Fruit fly (Drosophila melanogaster) whole organism, embryonic: ENCODE data around the gene CG18428.
A peak's percentile ranks its signal among the peaks of the same experiment; 100 is the strongest.

ENCODE experiments used
- BEAF-32 ChIP-seq: fragments of 200-800 bp; sonication (Bioruptor generic); optimal IDR thresholded peaks from 3 replicates; lab custom pipeline; 2017; ENCODE audit warnings: missing biosample characterization, missing genetic modification characterization, mild to moderate bottlenecking, moderate library complexity, missing genetic modification reagents
- Bgb ChIP-seq: fragments of 200-800 bp; sonication (Bioruptor generic); IDR thresholded peaks from 2 replicates; pipeline ENCODE4 v1.3.6; 2022; ENCODE audit warnings: missing biosample characterization, missing genetic modification characterization; ENCODE audit not compliant: partially characterized antibody
- CG10267 ChIP-seq: fragments of 200-800 bp; sonication (Bioruptor generic); optimal IDR thresholded peaks from 2 replicates; lab custom pipeline; 2018; ENCODE audit warnings: missing biosample characterization, mild to moderate bottlenecking, missing genetic modification characterization, moderate library complexity
- CG12299 ChIP-seq: fragments of 200-800 bp; sonication (Bioruptor generic); optimal IDR thresholded peaks from 2 replicates; lab custom pipeline; 2018; ENCODE audit warnings: missing biosample characterization, mild to moderate bottlenecking, missing genetic modification characterization
- CG14710 ChIP-seq: fragments of 200-800 bp; sonication (Bioruptor generic); optimal IDR thresholded peaks from 3 replicates; lab custom pipeline; 2019; ENCODE audit warnings: missing biosample characterization, mild to moderate bottlenecking, missing genetic modification characterization, moderate library complexity
- CG15479 ChIP-seq: fragments of 200-800 bp; sonication (Bioruptor generic); optimal IDR thresholded peaks from 3 replicates; lab custom pipeline; 2019; ENCODE audit warnings: missing biosample characterization, mild to moderate bottlenecking, missing genetic modification characterization, moderate library complexity
- CG17186 ChIP-seq: fragments of 200-800 bp; sonication (Bioruptor generic); optimal IDR thresholded peaks from 3 replicates; lab custom pipeline; 2017; ENCODE audit warnings: missing biosample characterization, missing genetic modification reagents, missing genetic modification characterization
- CG17385 ChIP-seq: fragments of 200-800 bp; sonication (Bioruptor generic); optimal IDR thresholded peaks from 3 replicates; lab custom pipeline; 2018; ENCODE audit warnings: missing biosample characterization, mild to moderate bottlenecking, missing genetic modification characterization
- CG31365 ChIP-seq: fragments of 200-800 bp; sonication (Bioruptor generic); optimal IDR thresholded peaks from 2 replicates; lab custom pipeline; 2018; ENCODE audit warnings: missing biosample characterization, mild to moderate bottlenecking, missing genetic modification characterization
- CG31441 ChIP-seq: fragments of 200-800 bp; sonication (Bioruptor generic); IDR thresholded peaks from 2 replicates; pipeline ENCODE4 v1.3.6; 2022; ENCODE audit warnings: missing biosample characterization, missing genetic modification characterization
- CG3163 ChIP-seq: fragments of 200-800 bp; sonication (Bioruptor generic); optimal IDR thresholded peaks from 3 replicates; lab custom pipeline; 2016; ENCODE audit warnings: missing biosample characterization, missing genetic modification characterization
- CG34376 ChIP-seq: fragments of 200-800 bp; sonication (Bioruptor generic); optimal IDR thresholded peaks from 2 replicates; lab custom pipeline; 2018; ENCODE audit warnings: missing biosample characterization, mild to moderate bottlenecking, missing genetic modification characterization
- CG34422 ChIP-seq: fragments of 200-800 bp; sonication (Bioruptor generic); IDR thresholded peaks from 3 replicates; pipeline ENCODE4 v1.3.6; 2022; ENCODE audit warnings: missing biosample characterization, missing genetic modification characterization
- CG3995 ChIP-seq: fragments of 200-800 bp; sonication (Bioruptor generic); optimal IDR thresholded peaks from 3 replicates; lab custom pipeline; 2016; ENCODE audit warnings: missing biosample characterization, missing genetic modification characterization
- CG6175 ChIP-seq: fragments of 200-800 bp; sonication (Bioruptor generic); IDR thresholded peaks from 3 replicates; pipeline ENCODE4 v1.3.6; 2022; ENCODE audit warnings: missing biosample characterization, missing genetic modification characterization
- CG6683 ChIP-seq: fragments of 200-800 bp; sonication (Bioruptor generic); optimal IDR thresholded peaks from 2 replicates; lab custom pipeline; 2017; ENCODE audit warnings: missing biosample characterization, mild to moderate bottlenecking, missing genetic modification characterization, missing genetic modification reagents
- CG6765 ChIP-seq: fragments of 200-800 bp; sonication (Bioruptor generic); optimal IDR thresholded peaks from 3 replicates; lab custom pipeline; 2017; ENCODE audit warnings: missing biosample characterization, mild to moderate bottlenecking, missing genetic modification characterization
- CG6791 ChIP-seq: fragments of 200-800 bp; sonication (Bioruptor generic); IDR thresholded peaks from 3 replicates; pipeline ENCODE4 v1.3.6; 2022; ENCODE audit warnings: missing biosample characterization, missing genetic modification characterization; ENCODE audit not compliant: partially characterized antibody
- CG6813 ChIP-seq: fragments of 200-800 bp; sonication (Bioruptor generic); optimal IDR thresholded peaks from 2 replicates; lab custom pipeline; 2017; ENCODE audit warnings: missing biosample characterization, missing genetic modification characterization, mild to moderate bottlenecking, moderate library complexity, missing genetic modification reagents
- CG7745 ChIP-seq: fragments of 200-800 bp; sonication (Bioruptor generic); optimal IDR thresholded peaks from 2 replicates; lab custom pipeline; 2018; ENCODE audit warnings: missing biosample characterization, mild to moderate bottlenecking, missing genetic modification characterization, moderate library complexity
- CG8281 ChIP-seq: fragments of 200-800 bp; sonication (Bioruptor generic); optimal IDR thresholded peaks from 2 replicates; lab custom pipeline; 2018; ENCODE audit warnings: missing biosample characterization, mild to moderate bottlenecking, missing genetic modification characterization, moderate library complexity
- CG9727 ChIP-seq: fragments of 200-800 bp; sonication (Bioruptor generic); optimal IDR thresholded peaks from 3 replicates; lab custom pipeline; 2017; ENCODE audit warnings: missing biosample characterization, mild to moderate bottlenecking, missing genetic modification characterization
- CkIIα-i1 ChIP-seq: fragments of 200-800 bp; sonication (Bioruptor generic); IDR thresholded peaks from 2 replicates; pipeline ENCODE4 v1.3.6; 2022; ENCODE audit warnings: missing biosample characterization, missing genetic modification characterization
- Dbx ChIP-seq: fragments of 200-800 bp; sonication (Bioruptor generic); IDR thresholded peaks from 3 replicates; pipeline ENCODE4 v1.3.6; 2022; ENCODE audit warnings: missing biosample characterization, missing genetic modification characterization
- Ets65A ChIP-seq: fragments of 200-800 bp; sonication (Bioruptor generic); peaks from one replicate; lab custom pipeline; 2016; ENCODE audit warnings: missing biosample characterization, missing genetic modification characterization
- Gsc ChIP-seq: fragments of 200-800 bp; sonication (Bioruptor generic); IDR thresholded peaks from 2 replicates; pipeline ENCODE4 v1.3.6; 2022; ENCODE audit warnings: missing biosample characterization, missing genetic modification characterization
- HmgZ ChIP-seq: fragments of 200-800 bp; sonication (Bioruptor generic); optimal IDR thresholded peaks from 2 replicates; lab custom pipeline; 2018; ENCODE audit warnings: missing biosample characterization, mild to moderate bottlenecking, missing genetic modification characterization
- Hr39 ChIP-seq: fragments of >200 bp; optimal IDR thresholded peaks from 2 replicates; lab custom pipeline; 2017
- Mrtf ChIP-seq: fragments of 200-800 bp; sonication (Bioruptor generic); IDR thresholded peaks from 3 replicates; pipeline ENCODE4 v1.3.6; 2022; ENCODE audit warnings: missing biosample characterization, missing genetic modification characterization
- Ptx1 ChIP-seq: fragments of 200-800 bp; sonication (Bioruptor generic); IDR thresholded peaks from 2 replicates; pipeline ENCODE4 v1.3.6; 2022; ENCODE audit warnings: missing biosample characterization, missing genetic modification characterization
- bbx ChIP-seq: fragments of 200-800 bp; sonication (Bioruptor generic); IDR thresholded peaks from 2 replicates; pipeline ENCODE4 v1.3.6; 2022; ENCODE audit warnings: missing biosample characterization, missing genetic modification characterization; ENCODE audit not compliant: partially characterized antibody
- bigmax ChIP-seq: fragments of 200-800 bp; sonication (Bioruptor generic); optimal IDR thresholded peaks from 2 replicates; lab custom pipeline; 2018; ENCODE audit warnings: missing biosample characterization, mild to moderate bottlenecking, missing genetic modification characterization
- bsh ChIP-seq, 2 experiments: fragments of 200-800 bp; sonication (Bioruptor generic); optimal IDR thresholded peaks; 2 replicates each; lab custom pipeline; 2017 to 2018; ENCODE audit warnings: mild to moderate bottlenecking in 2 of 2, missing biosample characterization in 2 of 2, missing genetic modification characterization in 2 of 2, moderate library complexity in 1 of 2
- exex ChIP-seq: fragments of 200-800 bp; sonication (Bioruptor generic); optimal IDR thresholded peaks from 4 replicates; lab custom pipeline; 2018; ENCODE audit warnings: missing biosample characterization, mild to moderate bottlenecking, missing genetic modification characterization, moderate library complexity
- fd102C ChIP-seq: fragments of 200-800 bp; sonication (Bioruptor generic); optimal IDR thresholded peaks from 2 replicates; lab custom pipeline; 2018; ENCODE audit warnings: missing biosample characterization, mild to moderate bottlenecking, missing genetic modification characterization, moderate library complexity
- fd64A ChIP-seq: fragments of 200-800 bp; sonication (Bioruptor generic); optimal IDR thresholded peaks from 3 replicates; lab custom pipeline; 2018; ENCODE audit warnings: missing biosample characterization, mild to moderate bottlenecking, missing genetic modification characterization
- fu2 ChIP-seq: fragments of 200-800 bp; sonication (Bioruptor generic); optimal IDR thresholded peaks from 2 replicates; lab custom pipeline; 2016; ENCODE audit warnings: missing biosample characterization, missing genetic modification characterization
- gce ChIP-seq: fragments of 200-800 bp; sonication (Bioruptor generic); IDR thresholded peaks from 3 replicates; pipeline ENCODE4 v1.3.6; 2022; ENCODE audit warnings: missing biosample characterization, missing genetic modification characterization
- grn ChIP-seq: fragments of 200-800 bp; sonication (Bioruptor generic); optimal IDR thresholded peaks from 3 replicates; lab custom pipeline; 2017; ENCODE audit warnings: missing biosample characterization, missing genetic modification characterization
- gro ChIP-seq: fragments of 200-800 bp; sonication (Bioruptor generic); optimal IDR thresholded peaks from 2 replicates; lab custom pipeline; 2016; ENCODE audit warnings: missing biosample characterization, missing genetic modification characterization
- klu ChIP-seq: fragments of 200-800 bp; sonication (Bioruptor generic); IDR thresholded peaks from 2 replicates; pipeline ENCODE4 v1.3.6; 2022; ENCODE audit warnings: missing biosample characterization, missing genetic modification characterization
- lab ChIP-seq: fragments of 200-800 bp; sonication (Bioruptor generic); optimal IDR thresholded peaks from 3 replicates; lab custom pipeline; 2017; ENCODE audit warnings: missing biosample characterization, missing genetic modification characterization, mild to moderate bottlenecking, moderate library complexity, missing genetic modification reagents
- mirr ChIP-seq: fragments of 200-800 bp; sonication (Bioruptor generic); optimal IDR thresholded peaks from 3 replicates; lab custom pipeline; 2018; ENCODE audit warnings: missing biosample characterization, mild to moderate bottlenecking, missing genetic modification characterization
- pfk ChIP-seq: fragments of 200-800 bp; sonication (Bioruptor generic); optimal IDR thresholded peaks from 2 replicates; lab custom pipeline; 2018; ENCODE audit warnings: missing biosample characterization, mild to moderate bottlenecking, missing genetic modification characterization, moderate library complexity
- pros ChIP-seq: fragments of 200-800 bp; sonication (Bioruptor generic); optimal IDR thresholded peaks from 3 replicates; lab custom pipeline; 2019; ENCODE audit warnings: missing biosample characterization, mild to moderate bottlenecking, missing genetic modification characterization, moderate library complexity
- sc ChIP-seq, 3 experiments: fragments of >200 bp in 2 of 3; fragments of 200-800 bp in 1 of 3; sonication (Bioruptor generic) in 1 of 3; optimal IDR thresholded peaks; 2 replicates in 2 of 3; 3 replicates in 1 of 3; lab custom pipeline; 2017; ENCODE audit warnings: mild to moderate bottlenecking in 1 of 3, missing biosample characterization in 1 of 3, missing genetic modification characterization in 1 of 3, missing genetic modification reagents in 1 of 3
- sd ChIP-seq: fragments of 200-800 bp; sonication (Bioruptor generic); optimal IDR thresholded peaks from 3 replicates; lab custom pipeline; 2018; ENCODE audit warnings: missing biosample characterization, mild to moderate bottlenecking, missing genetic modification characterization, moderate library complexity
- sug ChIP-seq: fragments of 200-800 bp; optimal IDR thresholded peaks from 2 replicates; lab custom pipeline; 2019; ENCODE audit warnings: missing biosample characterization, mild to moderate bottlenecking, missing genetic modification characterization, moderate library complexity
- unc-4 ChIP-seq: fragments of 200-800 bp; sonication (Bioruptor generic); IDR thresholded peaks from 2 replicates; pipeline ENCODE4 v1.3.6; 2022; ENCODE audit warnings: missing biosample characterization, missing genetic modification characterization; ENCODE audit not compliant: partially characterized antibody

Gene CG18428

DNA sequence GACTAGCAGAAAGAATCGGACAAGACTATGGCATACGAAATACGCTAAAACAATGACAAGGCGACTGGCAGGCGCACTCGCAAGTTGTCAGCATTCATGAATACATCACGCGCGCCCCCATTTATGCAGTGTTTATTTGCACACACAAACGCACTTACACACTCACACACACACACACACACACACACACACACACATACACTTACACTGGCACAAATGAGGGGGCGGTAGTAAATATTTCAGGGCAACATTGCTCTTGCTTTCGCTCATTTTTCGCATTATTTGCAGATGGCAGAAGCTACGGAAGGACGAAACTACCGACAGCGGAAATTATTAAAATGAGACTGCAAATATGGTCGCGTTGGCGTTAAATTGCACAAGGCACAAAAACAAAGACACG lies 29.5 kb upstream of the CG18428 start (continued):
- peak; percentile 38 for TF ChIP-seq Ets65A (GFP tag; lab: Kevin White, UChicago)
- no peak for TF ChIP-seq CG6175 (GFP tag; lab: Robert Waterston, UW)
- no peak for TF ChIP-seq CG7745 (tag; lab: Kevin White, UChicago)
- no peak for TF ChIP-seq pfk (GFP tag; lab: Kevin White, UChicago)
- TF ChIP-seq Mrtf (GFP tag; lab: Robert Waterston, UW): 0 out of 3 replicates have a peak, but pooled peaks have one; percentile 11

DNA sequence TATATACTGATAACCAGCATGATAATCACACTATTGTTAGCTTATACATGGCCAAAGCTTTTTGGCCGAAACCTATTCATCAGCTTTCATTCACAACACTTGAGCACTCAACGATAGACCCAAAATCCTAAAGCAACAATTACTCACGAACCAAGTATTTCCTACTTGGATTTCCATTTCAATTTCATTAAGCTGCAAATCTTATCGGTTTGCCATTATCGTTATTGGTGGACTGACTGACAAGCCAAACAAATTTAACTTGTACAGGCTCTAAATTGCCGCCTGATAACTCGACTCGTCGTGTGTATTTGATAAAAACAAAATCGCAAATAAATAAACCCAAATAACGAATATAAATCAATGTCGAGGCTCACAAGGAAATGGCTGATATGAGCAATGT lies 24.2 kb upstream of the CG18428 start:
- TF ChIP-seq CG15479 (GFP tag; lab: Kevin White, UChicago): no peak
- TF ChIP-seq Ptx1 (GFP tag; lab: Robert Waterston, UW): no peak
- no peak for TF ChIP-seq CG3995 (GFP tag; lab: Kevin White, UChicago)
- TF ChIP-seq fd102C (GFP tag; lab: Kevin White, UChicago): no peak
- TF ChIP-seq sug (tag; lab: Kevin White, UChicago): peak; percentile 64
- peak; percentile 94 for TF ChIP-seq sd
- TF ChIP-seq CG6683 (GFP tag; lab: Kevin White, UChicago): no peak
- TF ChIP-seq CG6813: no peak
- TF ChIP-seq Bgb: no peak
- no peak for TF ChIP-seq CG17385 (GFP tag; lab: Kevin White, UChicago)
- no peak for TF ChIP-seq klu (GFP tag; lab: Robert Waterston, UW)
- no peak for TF ChIP-seq CG17186 (GFP tag; lab: Kevin White, UChicago)
- TF ChIP-seq lab (GFP tag; lab: Kevin White, UChicago): peak; percentile 14
- TF ChIP-seq CG31441: no peak
- no peak for TF ChIP-seq CG34422 (GFP tag; lab: Robert Waterston, UW)
- no peak for TF ChIP-seq bigmax (GFP tag; lab: Kevin White, UChicago)
- no peak for TF ChIP-seq pros
- TF ChIP-seq CG8281 (tag; lab: Kevin White, UChicago): peak; percentile 1
- no peak for TF ChIP-seq CG6765 (GFP tag; lab: Kevin White, UChicago)
- TF ChIP-seq CG34376: peak; percentile 82
- TF ChIP-seq Hr39 (lab: Kevin White, UChicago): no peak
- TF ChIP-seq Dbx (GFP tag; lab: Robert Waterston, UW): no peak
- no peak for TF ChIP-seq sc (optimal IDR thresholded peaks at IDR 0.05; lab: Kevin White, UChicago)
- TF ChIP-seq sc (GFP tag; optimal IDR thresholded peaks at IDR 0.05; lab: Kevin White, UChicago): no peak
- TF ChIP-seq gro (GFP tag; lab: Kevin White, UChicago): peak; percentile 56
- no peak for TF ChIP-seq CG6791 (GFP tag; lab: Robert Waterston, UW)
- TF ChIP-seq bsh (GFP tag; optimal IDR thresholded peaks at IDR 0.05; lab: Kevin White, UChicago): no peak
- TF ChIP-seq CG12299 (tag; lab: Kevin White, UChicago): no peak
- no peak for TF ChIP-seq CkIIα-i1 (GFP tag; lab: Robert Waterston, UW)
- TF ChIP-seq HmgZ: peak; percentile 26
- peak; percentile 7 for TF ChIP-seq grn (GFP tag; lab: Kevin White, UChicago)
- no peak for TF ChIP-seq CG10267 (tag; lab: Kevin White, UChicago)
- TF ChIP-seq gce: no peak
- no peak for TF ChIP-seq CG14710 (tag; lab: Kevin White, UChicago)
- TF ChIP-seq unc-4 (GFP tag; lab: Robert Waterston, UW): no peak
- TF ChIP-seq CG31365: no peak
- no peak for TF ChIP-seq CG9727 (GFP tag; lab: Kevin White, UChicago)
- TF ChIP-seq bbx (GFP tag; lab: Robert Waterston, UW): no peak
- no peak for TF ChIP-seq fd64A (GFP tag; lab: Kevin White, UChicago)
- no peak for TF ChIP-seq Gsc (GFP tag; lab: Robert Waterston, UW)
- no peak for TF ChIP-seq CG3163 (GFP tag; lab: Kevin White, UChicago)
- peak; percentile 99 for TF ChIP-seq exex (tag; lab: Kevin White, UChicago)
- TF ChIP-seq BEAF-32 (GFP tag; lab: Kevin White, UChicago): no peak
- TF ChIP-seq fu2 (GFP tag; lab: Kevin White, UChicago): no peak
- TF ChIP-seq mirr: peak; percentile 94
